Worm (Caenorhabditis elegans) whole organism, dauer: Measurements from ENCODE around the gene syf-2.

Source experiments
- unc-62 ChIP-seq: sonication (generic microtip); optimal IDR thresholded peaks from 2 replicates; lab custom pipeline; 2017; ENCODE audit warnings: missing biosample characterization, missing genetic modification reagents, missing genetic modification characterization

The syf-2 gene

DNA sequence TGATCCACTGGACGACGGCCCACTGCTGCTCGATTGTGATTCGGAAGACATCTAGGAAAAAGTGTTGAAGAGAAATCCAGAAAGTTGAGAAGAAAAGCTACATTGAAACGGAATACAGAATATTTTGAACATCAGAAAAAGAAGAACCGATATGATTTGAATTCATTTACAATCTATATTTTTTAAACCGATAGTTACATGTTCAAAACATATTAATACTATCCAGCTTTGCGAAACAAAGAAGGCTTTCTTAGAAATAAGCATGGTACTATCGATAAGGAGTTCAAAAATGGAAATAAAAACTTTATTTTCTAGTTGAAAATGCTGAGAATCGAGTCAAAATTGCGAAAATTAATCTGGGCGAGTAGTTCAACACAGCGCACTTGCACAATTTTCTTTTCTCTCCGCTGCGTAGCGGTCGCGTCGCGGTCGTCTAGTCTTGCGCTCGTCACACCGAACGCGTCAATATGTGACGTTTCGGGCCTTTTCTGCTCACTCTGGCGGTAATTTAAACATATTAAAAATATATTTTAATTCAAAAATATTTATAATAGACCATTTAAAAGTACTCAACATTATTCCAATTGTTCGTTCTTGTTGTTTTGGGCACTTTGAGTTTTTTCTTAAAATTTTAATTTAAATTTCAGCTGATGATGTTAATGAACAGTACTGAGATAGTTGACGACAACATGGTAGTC lies at the start of gene syf-2, which contains the start of gene K04G7.1:
syf-2 (minus strand) TSS at position 51 of the 698 bp plus-strand sequence.
K04G7.1 (plus strand) TSS at position 648 of the 698 bp plus-strand sequence.
- no peak for TF ChIP-seq unc-62 (GFP tag; lab: Kevin White, UChicago)

DNA sequence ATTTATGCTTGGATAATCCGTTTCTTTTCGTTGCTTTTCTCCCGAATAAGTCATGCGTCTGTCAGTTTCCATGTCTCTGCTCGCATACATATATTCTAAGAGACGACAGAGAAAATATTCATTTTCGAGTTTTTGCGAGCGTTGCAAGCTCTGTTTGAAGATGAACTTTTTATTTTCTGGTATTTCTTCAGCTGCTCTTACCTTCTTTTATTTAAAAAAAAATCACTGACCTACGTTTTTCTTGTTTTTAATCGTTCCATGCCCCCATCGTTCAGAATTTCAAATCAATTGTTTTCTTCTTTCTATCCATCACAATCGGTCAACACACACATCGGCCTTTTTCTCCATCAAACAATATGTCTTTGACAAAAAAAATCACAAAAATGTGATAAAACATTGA lies 48.6 kb upstream of the syf-2 start:
- no peak for TF ChIP-seq unc-62 (GFP tag; lab: Kevin White, UChicago)

DNA sequence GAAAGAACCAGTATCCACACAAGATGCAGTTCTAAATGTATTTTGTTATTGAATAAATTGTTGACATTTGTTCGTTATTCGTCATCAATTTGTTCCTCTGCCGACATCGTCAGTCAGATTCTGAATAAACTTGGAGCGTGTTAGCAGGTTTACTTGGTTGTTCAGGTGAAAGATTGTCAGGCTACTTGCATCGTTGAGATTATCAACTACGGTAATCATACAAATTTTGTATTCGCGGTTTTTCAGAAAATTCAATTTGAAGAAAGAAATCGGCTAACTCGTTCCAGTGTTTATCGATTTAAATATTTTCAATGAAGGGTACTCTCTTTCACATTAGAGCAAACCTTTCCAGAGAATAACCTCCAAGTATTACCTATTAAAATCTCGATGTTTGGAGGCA lies 47.8 kb upstream of the syf-2 start, which contains the start of gene R151.2:
R151.2 (plus strand) TSS at position 247 of the 400 bp plus-strand sequence.
- no peak for TF ChIP-seq unc-62 (GFP tag; lab: Kevin White, UChicago)

DNA sequence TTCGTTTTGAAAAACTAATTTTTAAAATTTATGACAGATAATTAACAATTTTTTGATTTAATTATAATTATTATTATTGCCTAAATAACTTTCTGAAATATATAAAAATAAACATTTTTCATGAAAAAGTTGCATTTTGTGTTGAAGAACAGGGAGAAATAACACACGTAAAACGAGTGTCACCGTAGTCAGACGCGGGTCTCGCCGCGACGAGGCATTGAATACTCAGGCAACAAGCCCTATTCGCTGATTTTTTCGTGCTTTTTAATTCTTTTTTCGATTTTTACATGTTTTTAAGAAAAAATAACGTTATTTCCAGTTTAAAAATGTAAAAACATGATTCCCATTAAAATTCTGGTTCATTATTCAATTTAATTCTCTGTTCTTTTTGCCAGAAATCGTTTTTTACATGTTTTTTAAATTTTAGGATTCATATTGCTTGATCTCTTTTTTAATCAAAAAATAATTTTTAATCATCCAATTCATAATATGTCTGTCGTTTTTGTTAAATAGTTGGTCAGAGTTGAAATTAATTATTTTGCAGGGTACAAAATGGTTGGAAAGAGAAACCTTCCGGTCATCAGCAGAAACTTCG lies 46.1 kb upstream of the syf-2 start, which contains the start of gene rpl-6:
rpl-6 (plus strand) TSS at position 545 of the 595 bp plus-strand sequence.
- TF ChIP-seq unc-62 (GFP tag; lab: Kevin White, UChicago): no peak

DNA sequence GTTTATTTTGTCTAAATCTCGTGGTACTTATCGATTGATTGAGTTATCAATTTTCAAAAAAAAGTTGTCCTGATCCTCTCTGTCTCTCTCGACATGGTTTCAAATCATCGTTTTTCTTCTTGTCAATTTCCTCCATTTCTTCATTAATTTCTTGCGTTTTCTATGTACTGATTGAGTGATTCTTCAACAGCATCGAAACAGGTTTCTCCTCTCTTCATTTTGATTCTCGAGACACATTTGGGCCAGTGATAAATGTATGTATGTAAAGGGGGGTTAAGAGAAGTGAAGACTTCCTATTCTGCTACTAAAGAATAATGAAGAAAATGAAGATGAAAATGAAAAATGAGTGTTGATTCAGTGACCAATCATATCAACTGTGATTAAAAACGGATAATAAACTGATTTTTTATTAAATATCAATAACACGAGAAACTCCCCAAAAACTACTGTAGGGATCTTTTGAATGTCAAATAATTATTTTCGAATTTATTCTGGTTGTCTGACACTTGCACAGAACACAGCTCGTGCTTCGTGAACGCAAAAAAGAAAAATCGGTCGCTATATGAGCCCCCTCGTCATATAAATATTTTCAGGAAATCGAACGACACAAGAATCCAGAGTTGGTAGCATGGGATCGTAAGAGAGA lies 41.3 kb upstream of the syf-2 start:
- no peak for TF ChIP-seq unc-62 (GFP tag; lab: Kevin White, UChicago)

DNA sequence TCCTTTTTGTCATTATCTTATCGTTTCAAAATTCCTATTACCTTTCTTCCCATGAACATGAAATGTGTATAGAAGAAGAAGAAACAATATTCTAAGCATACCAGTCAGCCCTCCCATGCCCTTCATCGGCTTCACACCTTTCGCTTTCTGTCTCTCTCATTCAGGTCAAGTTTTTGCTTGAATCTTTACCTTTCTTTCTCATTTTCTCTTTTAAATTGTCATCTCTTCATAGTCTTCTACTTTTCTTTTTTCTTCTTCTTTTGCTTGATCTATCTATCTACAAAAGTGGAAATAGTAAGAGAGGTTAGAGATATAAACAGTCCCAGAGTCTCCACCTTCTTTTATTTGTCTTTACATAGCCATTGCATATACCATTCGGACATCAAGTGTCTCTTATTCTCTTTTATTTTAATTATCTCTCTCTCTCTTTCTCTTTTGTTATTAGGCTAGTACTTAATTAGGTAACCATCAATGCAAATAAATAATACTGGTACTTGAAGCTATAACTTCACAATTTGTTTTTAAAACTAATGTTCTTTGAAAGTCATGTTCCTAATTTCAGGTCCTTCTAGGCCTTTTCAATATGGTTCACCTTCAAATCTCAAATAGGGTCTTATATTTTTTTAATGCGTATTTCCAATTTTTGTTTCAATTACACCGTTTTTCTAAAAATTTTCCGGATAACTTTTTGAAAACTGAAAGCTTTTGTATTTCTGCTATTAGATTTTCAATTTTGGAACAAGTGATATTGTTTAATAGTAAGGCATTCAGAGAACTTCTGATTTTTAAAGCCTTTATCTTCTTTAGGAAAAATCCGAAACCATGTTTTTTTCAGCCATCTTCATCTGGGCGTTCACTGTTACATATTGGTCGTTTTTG lies 39.7 kb upstream of the syf-2 start, which contains the start of gene dpy-31:
dpy-31 (plus strand) TSS at position 829 of the 879 bp plus-strand sequence.
- TF ChIP-seq unc-62 (GFP tag; lab: Kevin White, UChicago): no peak

DNA sequence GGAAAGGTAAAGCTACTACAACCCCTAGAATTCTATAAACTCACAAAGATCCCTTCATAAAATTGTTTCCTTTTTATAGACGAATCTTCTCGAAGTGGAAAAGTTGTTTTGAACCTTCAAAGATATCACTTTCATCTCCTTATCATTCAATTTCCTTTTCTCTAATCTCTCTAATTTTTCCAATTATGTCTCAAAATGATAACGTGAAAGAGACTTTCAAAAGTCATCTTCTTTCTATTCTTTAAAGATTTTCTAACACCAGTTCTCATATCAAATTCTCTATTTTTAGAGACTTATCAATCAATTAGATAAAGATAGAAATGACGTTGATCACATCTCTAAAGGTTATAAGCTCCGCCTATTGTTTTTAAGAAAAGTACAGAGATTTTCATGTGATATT lies 37.6 kb upstream of the syf-2 start:
- TF ChIP-seq unc-62 (GFP tag; lab: Kevin White, UChicago): no peak

DNA sequence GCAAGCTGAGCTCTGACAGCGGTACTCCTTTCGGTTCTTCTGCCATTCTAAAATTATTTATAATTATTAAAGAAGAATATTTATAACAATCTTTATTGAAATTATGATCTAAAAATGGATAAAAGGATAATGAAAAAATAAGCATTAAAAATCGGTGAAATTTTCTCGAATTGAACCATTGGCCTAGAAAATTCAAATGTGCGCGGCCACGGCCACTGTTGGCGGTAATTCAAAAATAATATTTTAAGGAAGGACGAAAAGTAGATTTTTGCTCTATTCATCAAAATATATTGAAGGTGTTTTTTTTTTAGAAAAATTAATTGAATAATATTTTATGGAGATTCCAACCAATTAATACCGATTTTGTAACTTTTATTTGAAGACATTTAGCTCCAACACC lies 36.9 kb upstream of the syf-2 start, which contains the start of gene pfd-5:
pfd-5 (minus strand) TSS at position 47 of the 400 bp plus-strand sequence.
- no peak for TF ChIP-seq unc-62 (GFP tag; lab: Kevin White, UChicago)

DNA sequence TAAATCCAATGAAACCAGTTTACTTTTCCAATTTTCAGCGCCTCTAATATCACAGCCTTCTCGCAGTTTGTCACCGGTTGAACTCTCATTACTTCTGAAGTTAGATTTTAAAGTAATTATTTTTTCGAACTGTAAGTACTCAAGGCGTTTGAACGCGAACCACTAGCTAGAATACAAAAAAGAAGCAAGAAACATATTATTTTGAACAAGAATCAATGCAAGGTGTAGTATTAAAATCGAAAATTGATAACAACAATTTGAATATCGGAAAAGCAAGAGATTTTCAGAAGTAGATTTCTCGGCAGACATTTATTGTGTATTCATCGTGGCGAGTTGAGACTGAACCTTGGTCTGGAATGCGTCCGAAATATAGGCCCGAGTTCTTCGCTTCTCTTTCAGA lies 36.1 kb upstream of the syf-2 start, which contains the start of gene exos-9:
exos-9 (minus strand) TSS at position 101 of the 400 bp plus-strand sequence.
- TF ChIP-seq unc-62 (GFP tag; lab: Kevin White, UChicago): no peak

DNA sequence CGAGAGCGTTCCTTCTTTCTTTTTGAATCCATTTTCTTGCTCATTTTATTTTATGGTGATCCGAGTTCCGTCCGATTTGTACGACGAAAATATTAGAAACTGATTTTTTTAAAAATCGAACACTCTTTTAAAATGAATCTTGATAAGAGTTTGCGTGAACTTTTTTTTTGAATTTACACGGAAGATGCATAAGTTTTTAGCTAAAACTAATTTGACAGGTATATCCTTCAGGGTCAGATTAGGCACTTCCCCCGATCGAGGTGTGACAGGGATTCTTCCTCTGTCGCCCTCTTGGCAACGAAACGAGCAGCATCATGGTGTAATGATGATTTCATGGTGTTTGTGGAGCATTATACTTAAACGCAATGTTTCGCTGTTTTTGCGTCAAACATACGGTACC lies 33.4 kb upstream of the syf-2 start, which contains the start of gene F37C12.18:
F37C12.18 (minus strand) TSS at position 101 of the 400 bp plus-strand sequence.
- TF ChIP-seq unc-62 (GFP tag; lab: Kevin White, UChicago): no peak

DNA sequence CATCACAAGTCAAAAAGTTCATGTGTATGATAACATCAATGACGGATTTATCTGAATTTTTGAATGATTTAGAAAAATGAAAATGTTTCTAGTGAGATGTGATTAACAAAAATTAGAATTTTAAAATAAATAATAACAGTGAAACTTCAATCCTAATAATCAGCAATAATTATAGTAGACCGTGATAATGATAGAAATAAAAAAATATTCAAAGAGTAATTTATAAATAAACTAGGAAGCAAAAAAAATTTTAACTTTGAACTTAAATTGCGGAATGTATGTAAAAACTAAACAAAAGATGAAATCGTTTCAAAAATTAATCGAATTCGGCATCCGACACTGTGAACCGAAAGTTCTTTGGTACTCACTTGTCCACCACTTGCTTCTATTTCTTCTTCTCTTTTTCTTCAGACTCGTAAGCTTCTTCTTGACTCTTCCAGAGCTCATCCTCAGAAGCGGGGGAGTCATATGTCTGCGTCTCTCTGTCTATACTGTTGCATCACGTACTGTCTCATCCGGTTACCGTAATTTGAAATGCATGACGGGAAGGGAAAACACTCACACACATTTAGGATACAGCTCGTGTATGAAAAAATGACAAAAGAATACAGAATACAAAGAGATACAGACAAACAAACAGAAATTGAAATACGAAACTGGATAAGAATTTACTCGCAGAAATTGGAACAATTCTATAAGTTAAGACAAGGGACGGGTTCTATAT lies 31.2 kb upstream of the syf-2 start, which contains the start of gene mec-14:
mec-14 (minus strand) TSS at position 51 of the 724 bp plus-strand sequence.
- no peak for TF ChIP-seq unc-62 (GFP tag; lab: Kevin White, UChicago)

DNA sequence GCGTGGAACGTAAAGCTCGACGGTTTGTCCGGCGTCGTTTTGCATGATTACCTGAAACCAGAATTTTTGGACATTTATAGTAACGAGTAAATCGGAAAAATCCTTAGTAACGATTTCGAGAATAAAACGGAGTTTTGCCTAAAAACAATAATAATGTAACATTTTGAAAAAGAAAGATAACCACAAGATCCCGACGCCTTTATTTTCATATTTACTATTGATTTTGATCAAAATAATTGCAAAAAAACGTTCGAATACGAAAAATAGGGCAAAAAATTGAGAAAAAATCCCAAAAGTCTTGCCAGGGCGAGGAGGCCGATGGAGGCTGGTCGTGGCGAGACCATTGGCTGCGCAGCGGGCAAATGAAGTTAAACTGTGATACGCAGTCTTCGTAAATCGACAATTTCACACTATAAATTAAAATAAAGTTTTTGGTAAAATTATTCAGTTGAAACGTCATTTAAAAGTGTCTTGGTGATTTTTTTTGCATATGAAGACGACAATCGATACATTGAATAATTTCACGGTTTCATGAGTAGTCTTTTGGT lies 27.7 kb upstream of the syf-2 start, which contains the start of gene rps-21:
rps-21 (minus strand) TSS at position 51 of the 548 bp plus-strand sequence.
- TF ChIP-seq unc-62 (GFP tag; lab: Kevin White, UChicago): no peak

DNA sequence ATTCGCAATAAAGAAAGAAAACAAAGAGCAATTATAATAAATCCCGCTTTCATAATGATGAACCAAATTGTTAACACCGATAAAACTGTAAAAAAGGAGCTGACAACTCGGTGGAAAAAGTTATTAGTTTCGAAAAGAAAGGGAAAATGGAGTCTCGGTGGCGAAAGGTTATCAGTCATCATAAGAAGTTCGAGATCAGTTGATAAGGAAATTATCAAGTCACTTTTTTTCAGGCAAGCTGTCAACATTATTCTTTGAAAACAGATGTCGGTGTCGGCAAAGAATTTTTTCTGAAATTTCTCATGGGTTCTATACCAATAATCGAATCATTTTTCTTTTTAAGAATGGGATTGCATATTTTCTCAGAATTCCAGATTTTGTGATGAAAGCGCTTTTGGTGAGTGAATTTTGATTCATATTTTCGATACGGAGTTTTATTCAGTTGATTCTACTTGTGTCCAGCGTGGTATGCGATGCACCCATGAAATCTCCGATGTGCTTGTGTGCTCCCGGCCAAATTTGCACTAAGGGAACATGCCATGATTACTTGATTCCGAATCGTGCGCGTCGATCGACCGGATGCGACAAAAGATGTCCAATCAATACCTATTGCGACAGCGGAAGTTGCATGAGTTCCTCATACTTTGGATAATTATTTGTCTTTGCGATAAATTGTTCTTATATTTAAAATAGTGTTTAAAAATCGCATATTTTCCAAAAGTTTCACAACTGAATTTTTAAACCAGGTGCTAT lies 26.6 kb upstream of the syf-2 start, which contains the start of the genes F37C12.21 and F37C12.10:
F37C12.21 (plus strand) TSS at position 58 of the 753 bp plus-strand sequence.
F37C12.10 (minus strand) TSS at position 85 of the 753 bp plus-strand sequence.
- no peak for TF ChIP-seq unc-62 (GFP tag; lab: Kevin White, UChicago)
